Worm (Caenorhabditis elegans): Measurements from ENCODE around the gene lipl-5.
A peak's percentile ranks its signal among the peaks of the same experiment; 100 is the strongest.

Gene lipl-5

ce11 chrV:349054-349453 is 36.5 kb upstream of the lipl-5 start, which contains the start of gene atg-9 (continued):
- TF ChIP-seq lsy-12 (tag; optimal IDR thresholded peaks at IDR 0.05) = peak; percentile 55

ce11 chrV:350822-351221 is 34.7 kb upstream of the lipl-5 start:
- TF ChIP-seq fos-1 (tag; optimal IDR thresholded peaks at IDR 0.05) = no peak
- no peak for TF ChIP-seq jun-1 (tag; optimal IDR thresholded peaks at IDR 0.05)
- no peak for TF ChIP-seq nhr-77 (tag; optimal IDR thresholded peaks at IDR 0.05)
- TF ChIP-seq nfya-1 (tag; optimal IDR thresholded peaks at IDR 0.05; ENCODE audit: insufficient read depth) = peak; percentile 76
- TF ChIP-seq elt-2 (tag; optimal IDR thresholded peaks at IDR 0.05) = no peak

ce11 chrV:351787-352186 is 33.8 kb upstream of the lipl-5 start:
- TF ChIP-seq elt-3 (tag; optimal IDR thresholded peaks at IDR 0.05) (no peak), unc-62 (GFP tag; optimal IDR thresholded peaks at IDR 0.05) (no peak), fkh-10 (GFP tag; optimal IDR thresholded peaks at IDR 0.05) (no peak), nhr-237 (tag; optimal IDR thresholded peaks at IDR 0.05) (no peak), nhr-76 (tag; optimal IDR thresholded peaks at IDR 0.05) (no peak), zag-1 (tag; optimal IDR thresholded peaks at IDR 0.05) (no peak), aly-2 (tag; optimal IDR thresholded peaks at IDR 0.05) (no peak), ama-1 (optimal IDR thresholded peaks at IDR 0.05) (no peak), jun-1 (tag; optimal IDR thresholded peaks at IDR 0.05) (no peak), unc-39 (tag; optimal IDR thresholded peaks at IDR 0.05) (no peak), nhr-77 (tag; optimal IDR thresholded peaks at IDR 0.05) (no peak), lin-15B (tag; optimal IDR thresholded peaks at IDR 0.05) (no peak), eor-1 (tag; optimal IDR thresholded peaks at IDR 0.05) (no peak), ceh-82 (tag; optimal IDR thresholded peaks at IDR 0.05) (no peak), ZK546.5 (tag; optimal IDR thresholded peaks at IDR 0.05) (no peak), nhr-12 (tag; optimal IDR thresholded peaks at IDR 0.05) (no peak)

ce11 chrV:356959-357702 is 28.4 kb upstream of the lipl-5 start:
- TF ChIP-seq zag-1 (tag; optimal IDR thresholded peaks at IDR 0.05) = no peak
- TF ChIP-seq nfya-1 (tag; optimal IDR thresholded peaks at IDR 0.05; ENCODE audit: insufficient read depth) = peak; percentile 93

ce11 chrV:358473-358872 is 27.1 kb upstream of the lipl-5 start:
- TF ChIP-seq fos-1 (tag; optimal IDR thresholded peaks at IDR 0.05) (no peak), nhr-237 (tag; optimal IDR thresholded peaks at IDR 0.05) (no peak), nhr-25 (tag; optimal IDR thresholded peaks at IDR 0.05) (no peak), ceh-16 (tag; optimal IDR thresholded peaks at IDR 0.05) (no peak)

ce11 chrV:359466-359865 is 26.1 kb upstream of the lipl-5 start, which contains the start of gene T22H9.1:
Gene T22H9.1, plus strand, starts transcription at chrV:359766.
- no peak for TF ChIP-seq unc-62 (GFP tag; optimal IDR thresholded peaks at IDR 0.05)
- TF ChIP-seq nhr-11 (tag; optimal IDR thresholded peaks at IDR 0.05) = no peak
- TF ChIP-seq ama-1 (optimal IDR thresholded peaks at IDR 0.05) = peak; percentile 1

ce11 chrV:360068-360467 is 25.5 kb upstream of the lipl-5 start:
- no peak for TF ChIP-seq mml-1 (tag; optimal IDR thresholded peaks at IDR 0.05)
- no peak for TF ChIP-seq nhr-25 (tag; optimal IDR thresholded peaks at IDR 0.05)
- TF ChIP-seq nhr-237 (tag; optimal IDR thresholded peaks at IDR 0.05) = no peak
- TF ChIP-seq skn-1 (tag; optimal IDR thresholded peaks at IDR 0.05) = no peak
- no peak for TF ChIP-seq snpc-4 (tag; optimal IDR thresholded peaks at IDR 0.05)
- no peak for TF ChIP-seq nhr-76 (tag; optimal IDR thresholded peaks at IDR 0.05)
- no peak for TF ChIP-seq elt-2 (tag; optimal IDR thresholded peaks at IDR 0.05)
- TF ChIP-seq fkh-2 (tag; optimal IDR thresholded peaks at IDR 0.05) = no peak
- TF ChIP-seq unc-39 (tag; optimal IDR thresholded peaks at IDR 0.05) = no peak
- no peak for TF ChIP-seq lin-39 (tag; optimal IDR thresholded peaks at IDR 0.05)
- no peak for TF ChIP-seq ceh-9 (tag; optimal IDR thresholded peaks at IDR 0.05)

Data from whole organism, L3 larva.